Worm (Caenorhabditis elegans): ENCODE data around the gene C16C8.11.
"Not testable (repeated sequence)": the region's sequence is repeated elsewhere in the genome, so short reads cannot be mapped to it uniquely, and the experiment has no call there.

The C16C8.11 gene

DNA sequence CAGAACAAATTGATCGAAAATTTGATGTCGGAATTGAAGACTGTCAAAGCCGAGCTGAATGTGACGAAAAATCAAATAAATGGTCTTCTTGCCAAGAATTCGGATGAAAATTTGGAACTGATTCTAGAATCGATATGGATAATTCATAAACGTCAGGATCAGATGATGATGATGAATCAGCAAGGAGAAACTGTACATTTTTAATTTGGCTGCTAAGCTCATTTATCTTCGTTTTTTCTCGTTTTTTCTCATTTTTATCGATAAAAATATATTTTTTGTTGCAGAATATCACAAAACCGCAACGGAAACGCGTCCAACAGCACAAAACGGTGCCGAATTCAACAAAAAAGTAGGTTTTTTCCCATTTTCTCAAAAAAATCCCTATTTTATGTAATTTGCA lies 4.0 kb upstream of the C16C8.11 start, which contains the start of gene C16C8.14:
TSS of gene C16C8.14 (plus strand) at position 301 of the 400 bp plus-strand sequence.
- TF ChIP-seq nhr-25, ceh-9, nhr-237 (tag; optimal IDR thresholded peaks at IDR 0.05): not testable (repeated sequence)

DNA sequence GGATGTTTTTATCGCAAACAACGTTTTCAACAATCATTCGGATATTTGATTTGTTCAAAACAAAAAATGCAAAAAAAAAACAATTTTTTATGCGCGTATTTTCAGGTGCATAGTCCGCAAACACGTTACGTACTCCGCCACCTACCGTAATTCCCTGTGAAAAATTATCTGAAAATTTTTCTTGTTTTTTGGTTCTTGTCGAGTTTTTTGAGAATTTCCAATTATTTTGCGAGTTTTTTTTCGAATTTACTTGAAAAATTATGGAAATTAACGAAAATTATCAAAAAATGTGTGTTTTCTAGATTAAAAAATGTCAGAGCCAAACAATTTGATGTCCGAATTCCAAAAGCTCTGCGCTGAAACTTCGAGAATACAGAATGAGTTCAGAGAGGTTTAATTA lies 1.1 kb upstream of the C16C8.11 start, which contains the start of gene C16C8.12:
TSS of gene C16C8.12 (plus strand) at position 301 of the 400 bp plus-strand sequence.
- TF ChIP-seq nhr-25 (tag; optimal IDR thresholded peaks at IDR 0.05), result no peak
- no peak for TF ChIP-seq nhr-237 (tag; optimal IDR thresholded peaks at IDR 0.05)
- no peak for TF ChIP-seq ceh-82 (tag; optimal IDR thresholded peaks at IDR 0.05)
- no peak for TF ChIP-seq zag-1 (tag; optimal IDR thresholded peaks at IDR 0.05)

DNA sequence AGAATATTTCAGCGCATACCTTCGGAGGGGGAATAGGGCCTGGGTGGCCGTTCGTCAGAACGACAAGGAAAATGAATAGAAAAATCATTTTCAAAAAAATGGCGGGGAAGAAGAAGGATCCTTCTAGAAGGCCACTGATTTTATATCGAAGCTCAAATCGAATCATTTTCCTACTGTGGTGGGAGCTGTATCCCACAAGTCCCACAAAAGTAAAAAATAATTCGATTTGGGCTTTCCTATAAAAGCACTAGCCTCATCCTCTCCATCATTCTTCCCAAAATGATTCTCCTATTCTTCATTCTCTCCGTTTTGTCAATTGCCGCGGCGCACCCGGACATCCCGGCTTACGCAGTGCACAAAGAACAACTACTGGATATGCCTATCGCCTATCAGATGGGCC lies 4.7 kb downstream of the C16C8.11 start, which contains the start of the genes C16C8.26 and C16C8.19:
TSS of gene C16C8.26 (minus strand) at position 101 of the 400 bp plus-strand sequence.
TSS of gene C16C8.19 (plus strand) at position 279 of the 400 bp plus-strand sequence.
- TF ChIP-seq sea-2 (GFP tag; optimal IDR thresholded peaks at IDR 0.05) (no peak), unc-62 (GFP tag; optimal IDR thresholded peaks at IDR 0.05) (no peak), nhr-23 (tag; optimal IDR thresholded peaks at IDR 0.05) (no peak), skn-1 (tag; optimal IDR thresholded peaks at IDR 0.05) (no peak), elt-3 (tag; optimal IDR thresholded peaks at IDR 0.05) (no peak), nhr-237 (tag; optimal IDR thresholded peaks at IDR 0.05) (no peak), elt-1 (tag; optimal IDR thresholded peaks at IDR 0.05) (no peak), jun-1 (tag; optimal IDR thresholded peaks at IDR 0.05) (no peak), snpc-4 (tag; optimal IDR thresholded peaks at IDR 0.05) (no peak), egl-5 (tag; optimal IDR thresholded peaks at IDR 0.05) (no peak), ztf-11 (tag; optimal IDR thresholded peaks at IDR 0.05) (no peak), ama-1 (optimal IDR thresholded peaks at IDR 0.05) (no peak), pqm-1 (tag; optimal IDR thresholded peaks at IDR 0.05) (no peak), nhr-43 (tag; optimal IDR thresholded peaks at IDR 0.05; ENCODE audit: poor library complexity, severe bottlenecking) (no peak), ZK546.5 (tag; optimal IDR thresholded peaks at IDR 0.05) (no peak)

DNA sequence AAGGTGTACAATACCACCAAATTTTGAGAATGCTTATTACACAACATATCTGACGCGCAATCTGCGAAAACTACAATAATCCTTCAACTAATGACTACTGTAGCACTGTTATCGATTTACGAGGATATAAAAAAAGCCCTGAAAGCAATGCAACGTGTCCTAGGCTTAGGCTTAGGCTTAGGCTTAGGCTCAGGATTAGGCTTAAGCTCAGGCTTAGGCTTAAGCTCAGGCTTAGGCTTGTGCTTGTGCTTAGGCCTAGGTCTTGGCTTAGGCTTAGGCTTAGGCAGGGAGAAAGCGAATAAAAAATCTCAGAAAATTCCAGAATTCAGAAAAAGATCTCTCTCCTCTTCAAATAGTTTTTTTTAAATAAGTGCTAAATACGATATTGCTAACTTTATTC lies 5.7 kb downstream of the C16C8.11 start:
- TF ChIP-seq ztf-4 (tag; optimal IDR thresholded peaks at IDR 0.05) (no peak), hmg-11 (tag; optimal IDR thresholded peaks at IDR 0.05) (no peak), nhr-23 (tag; optimal IDR thresholded peaks at IDR 0.05) (no peak), ZK546.5 (tag; optimal IDR thresholded peaks at IDR 0.05) (no peak), fkh-10 (GFP tag; optimal IDR thresholded peaks at IDR 0.05) (no peak), pha-4 (tag; optimal IDR thresholded peaks at IDR 0.05) (no peak), nhr-28 (tag; optimal IDR thresholded peaks at IDR 0.05) (no peak), daf-12 (tag; optimal IDR thresholded peaks at IDR 0.05) (no peak), snpc-4 (tag; optimal IDR thresholded peaks at IDR 0.05) (no peak)

DNA sequence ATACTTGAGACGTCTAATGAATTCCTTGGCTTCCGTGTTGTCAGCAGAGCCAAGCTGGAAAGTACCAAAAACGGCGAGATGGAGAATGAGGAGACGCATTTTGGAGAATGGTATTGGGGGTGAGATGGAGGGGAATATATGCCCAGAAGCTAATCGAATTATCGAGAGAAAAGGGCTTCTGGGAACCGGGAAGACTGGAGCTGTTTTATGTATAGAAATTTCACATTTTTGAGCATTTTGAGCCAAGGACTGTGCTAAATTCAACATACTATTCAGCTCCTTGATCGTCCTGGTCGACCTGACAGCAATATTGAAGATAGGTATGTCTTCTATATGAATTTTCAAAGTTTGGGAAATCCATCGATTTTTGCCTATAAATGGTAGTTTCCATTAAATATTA lies 6.5 kb downstream of the C16C8.11 start, which contains the start of gene C16C8.7:
TSS of gene C16C8.7 (minus strand) at position 101 of the 400 bp plus-strand sequence.
- TF ChIP-seq pqm-1 (tag; optimal IDR thresholded peaks at IDR 0.05) (no peak), ceh-28 (tag; optimal IDR thresholded peaks at IDR 0.05) (no peak), nhr-237 (tag; optimal IDR thresholded peaks at IDR 0.05) (no peak), ceh-16 (tag; optimal IDR thresholded peaks at IDR 0.05) (no peak)

DNA sequence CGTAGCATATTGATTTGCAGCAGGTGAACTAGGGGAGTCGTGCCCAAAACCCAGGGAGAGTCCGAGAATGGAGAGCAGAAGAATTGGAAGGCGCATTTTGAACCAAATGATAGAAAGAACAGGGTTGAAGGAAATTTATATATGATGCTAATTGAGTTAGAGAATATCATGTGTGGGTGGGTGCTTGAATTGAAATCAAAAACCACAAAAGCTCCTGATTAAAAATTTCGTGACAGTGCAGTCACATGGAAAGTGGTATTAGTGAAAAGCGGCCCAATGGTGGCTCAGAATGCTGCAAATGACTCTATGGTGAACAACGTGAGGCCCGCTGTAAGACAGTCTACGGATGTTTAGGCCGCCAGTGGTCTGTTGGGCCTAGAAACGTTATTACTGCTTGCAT lies 8.1 kb downstream of the C16C8.11 start, which contains the start of gene C16C8.8:
TSS of gene C16C8.8 (minus strand) at position 101 of the 400 bp plus-strand sequence.
- TF ChIP-seq mdl-1 (tag; optimal IDR thresholded peaks at IDR 0.05) (no peak), daf-12 (tag; optimal IDR thresholded peaks at IDR 0.05) (no peak), nhr-77 (tag; optimal IDR thresholded peaks at IDR 0.05) (no peak), tbx-2 (tag; optimal IDR thresholded peaks at IDR 0.05) (no peak), lsy-12 (tag; optimal IDR thresholded peaks at IDR 0.05) (no peak)

DNA sequence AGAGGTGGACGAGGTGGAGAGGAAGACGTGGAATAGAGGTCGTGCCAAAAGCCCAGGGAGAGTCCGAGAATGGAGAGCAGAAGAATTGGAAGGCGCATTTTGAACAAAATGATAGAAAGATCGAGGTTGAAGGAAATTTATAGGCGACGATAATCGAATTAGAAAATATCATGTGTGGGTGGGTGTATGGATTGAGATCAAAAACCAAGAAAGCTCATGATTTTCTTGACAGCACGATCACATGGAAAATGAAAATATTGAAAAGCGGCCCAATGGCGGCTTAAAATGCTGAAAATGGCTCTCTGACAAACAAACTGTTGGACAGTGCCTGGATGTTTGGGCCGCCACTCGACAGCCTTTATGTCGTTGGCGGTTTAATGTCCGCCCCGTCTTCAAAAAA lies 9.6 kb downstream of the C16C8.11 start, which contains the start of gene C16C8.9:
TSS of gene C16C8.9 (minus strand) at position 101 of the 400 bp plus-strand sequence.
- no peak for TF ChIP-seq fkh-2 (tag; optimal IDR thresholded peaks at IDR 0.05)
- TF ChIP-seq ceh-82 (tag; optimal IDR thresholded peaks at IDR 0.05), result no peak
- TF ChIP-seq elt-3 (tag; optimal IDR thresholded peaks at IDR 0.05), result no peak
- TF ChIP-seq egl-5 (tag; optimal IDR thresholded peaks at IDR 0.05), result no peak
- TF ChIP-seq ceh-28 (tag; optimal IDR thresholded peaks at IDR 0.05), result no peak
- TF ChIP-seq nhr-237 (tag; optimal IDR thresholded peaks at IDR 0.05), result no peak
- TF ChIP-seq ama-1 (optimal IDR thresholded peaks at IDR 0.05), result no peak
- TF ChIP-seq nhr-67 (tag; optimal IDR thresholded peaks at IDR 0.05), result no peak
- no peak for TF ChIP-seq pqm-1 (tag; optimal IDR thresholded peaks at IDR 0.05)
- TF ChIP-seq elt-2 (tag; optimal IDR thresholded peaks at IDR 0.05), result no peak
- TF ChIP-seq nhr-23 (tag; optimal IDR thresholded peaks at IDR 0.05), result no peak
- TF ChIP-seq eor-1 (tag; optimal IDR thresholded peaks at IDR 0.05), result no peak
